Fruit fly (Drosophila melanogaster): Measurements from ENCODE around the gene CG13895.

Gene CG13895

DNA sequence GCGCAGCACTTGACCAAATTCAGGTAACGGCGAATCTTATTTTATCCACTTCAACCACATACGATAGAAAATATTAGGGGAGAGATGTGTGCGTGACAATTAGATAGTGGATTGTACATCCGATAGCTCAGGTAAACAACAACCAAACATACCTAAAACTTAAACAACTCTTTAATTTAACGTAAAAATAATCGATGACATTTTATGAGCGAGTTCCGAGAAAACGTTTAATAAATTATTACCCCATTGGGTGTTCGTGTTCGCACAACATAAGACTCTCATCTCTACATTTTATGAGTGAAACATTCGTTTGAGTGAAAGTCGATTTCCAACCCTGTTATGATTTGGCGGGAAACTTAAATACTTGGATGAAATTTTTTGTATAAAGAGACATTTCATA is 27.7 kb downstream of the CG13895 start, which contains the start of gene CG17129 (continued):
- no peak for TF ChIP-seq CG8359 (GFP tag; optimal IDR thresholded peaks at IDR 0.05; ENCODE audit: borderline replicate concordance)
- peak; percentile 57; the same call in 1 of the 2 replicates for TF ChIP-seq Taf1 (GFP tag; IDR thresholded peaks at IDR 0.05)
- peak; percentile 63 for TF ChIP-seq Ssrp (tag; optimal IDR thresholded peaks at IDR 0.05)
- peak; percentile 26 for TF ChIP-seq wek (GFP tag; optimal IDR thresholded peaks at IDR 0.05)
- no peak for TF ChIP-seq kah (GFP tag; optimal IDR thresholded peaks at IDR 0.05)
- TF ChIP-seq HmgD (GFP tag; optimal IDR thresholded peaks at IDR 0.05) = peak; percentile 6
- peak; percentile 99 for TF ChIP-seq Doc3 (GFP tag; IDR thresholded peaks at IDR 0.05; ENCODE audit: partially characterized antibody)
- TF ChIP-seq shn (GFP tag; optimal IDR thresholded peaks at IDR 0.05) = peak; percentile 78
- peak; percentile 75 for TF ChIP-seq CG4404 (GFP tag; IDR thresholded peaks at IDR 0.05)
- no peak for TF ChIP-seq scrt (GFP tag; optimal IDR thresholded peaks at IDR 0.05)
- peak; percentile 34 for TF ChIP-seq CG12219 (GFP tag; optimal IDR thresholded peaks at IDR 0.05)
- TF ChIP-seq CG1233 (GFP tag; optimal IDR thresholded peaks at IDR 0.05) = peak; percentile 65
- 0 out of 2 replicates have a peak, but pooled peaks have one; percentile 34 for TF ChIP-seq dan (GFP tag; IDR thresholded peaks at IDR 0.05)
- peak; percentile 100 for TF ChIP-seq sna (GFP tag; IDR thresholded peaks at IDR 0.05; ENCODE audit: partially characterized antibody)
- TF ChIP-seq HLH4C (GFP tag; IDR thresholded peaks at IDR 0.05; ENCODE audit: partially characterized antibody) = peak; percentile 93
- peak; percentile 40; the same call in 1 of the 2 replicates for TF ChIP-seq CG17612 (GFP tag; IDR thresholded peaks at IDR 0.05)
- no peak for TF ChIP-seq CG14965 (GFP tag; optimal IDR thresholded peaks at IDR 0.05; ENCODE audit: borderline replicate concordance)
- TF ChIP-seq Ptx1 (GFP tag; IDR thresholded peaks at IDR 0.05) = peak; percentile 81
- TF ChIP-seq Eip74EF (GFP tag; optimal IDR thresholded peaks at IDR 0.05) = peak in 1 of 2 experiments; percentile 47
- no peak for TF ChIP-seq Dip2 (GFP tag; IDR thresholded peaks at IDR 0.05)
- TF ChIP-seq H2.0 (GFP tag; IDR thresholded peaks at IDR 0.05) = peak; percentile 41; the same call in 1 of the 2 replicates
- TF ChIP-seq gsb (GFP tag; IDR thresholded peaks at IDR 0.05) = no peak
- peak; percentile 84 for TF ChIP-seq CG6689 (GFP tag; IDR thresholded peaks at IDR 0.05)
- no peak for TF ChIP-seq CG10431 (GFP tag; optimal IDR thresholded peaks at IDR 0.05)
- peak; percentile 84 for TF ChIP-seq CG3281 (GFP tag; optimal IDR thresholded peaks at IDR 0.05)
- TF ChIP-seq unc-4 (GFP tag; IDR thresholded peaks at IDR 0.05; ENCODE audit: partially characterized antibody) = peak; percentile 95
- TF ChIP-seq Awh (GFP tag; IDR thresholded peaks at IDR 0.05) = peak; percentile 56; the same call in 1 of the 2 replicates
- no peak for TF ChIP-seq br (optimal IDR thresholded peaks at IDR 0.05)
- TF ChIP-seq CG17912 (GFP tag; optimal IDR thresholded peaks at IDR 0.05) = peak; percentile 2
- TF ChIP-seq Lhr (GFP tag; optimal IDR thresholded peaks at IDR 0.05) = peak; percentile 17
- peak; percentile 99 for TF ChIP-seq hbn (GFP tag; IDR thresholded peaks at IDR 0.05; ENCODE audit: partially characterized antibody)
- TF ChIP-seq CG2199 (GFP tag; IDR thresholded peaks at IDR 0.05) = peak; percentile 15; the same call in 2 of the 3 replicates
- peak; percentile 38 for TF ChIP-seq NC2α (GFP tag; optimal IDR thresholded peaks at IDR 0.05)
- 0 out of 2 replicates have a peak, but pooled peaks have one; percentile 48 for TF ChIP-seq CG16779 (GFP tag; IDR thresholded peaks at IDR 0.05)
- TF ChIP-seq Sry-β (GFP tag; optimal IDR thresholded peaks at IDR 0.05) = peak; percentile 66
- TF ChIP-seq CG14667 (GFP tag; IDR thresholded peaks at IDR 0.05) = peak; percentile 58; the same call in 1 of the 2 replicates
- peak; percentile 67 for TF ChIP-seq CG32772 (GFP tag; IDR thresholded peaks at IDR 0.05)
- TF ChIP-seq CG9609 (GFP tag; optimal IDR thresholded peaks at IDR 0.05) = peak; percentile 78
- TF ChIP-seq CG17361 (GFP tag; IDR thresholded peaks at IDR 0.05) = peak; percentile 80
- peak; percentile 97 for TF ChIP-seq CG34224 (GFP tag; IDR thresholded peaks at IDR 0.05; ENCODE audit: partially characterized antibody)
- TF ChIP-seq Hey (tag; optimal IDR thresholded peaks at IDR 0.05) = no peak
- TF ChIP-seq CG30403 (GFP tag; optimal IDR thresholded peaks at IDR 0.05) = peak; percentile 85
- TF ChIP-seq ssp (GFP tag; IDR thresholded peaks at IDR 0.05) = peak; percentile 74
- peak; percentile 60 for TF ChIP-seq NK7.1 (GFP tag; optimal IDR thresholded peaks at IDR 0.05)
- peak; percentile 85 for TF ChIP-seq CG17829 (tag; optimal IDR thresholded peaks at IDR 0.05)
- TF ChIP-seq grau (tag; optimal IDR thresholded peaks at IDR 0.05) = peak; percentile 74
- TF ChIP-seq zfh1 (GFP tag; IDR thresholded peaks at IDR 0.05) = peak; percentile 83
- no peak for TF ChIP-seq Hr78 (GFP tag; optimal IDR thresholded peaks at IDR 0.05)
- peak; percentile 91 for TF ChIP-seq inv (GFP tag; IDR thresholded peaks at IDR 0.05; ENCODE audit: partially characterized antibody)
- peak; percentile 78 for TF ChIP-seq CG13424 (tag; optimal IDR thresholded peaks at IDR 0.05)

Measured in whole organism, embryonic.